Fruit fly (Drosophila melanogaster) whole organism, wandering third instar larva: ENCODE measurements around the gene CG17598.

Experiments used
- fru ChIP-seq: fragments of 200-800 bp; sonication (Bioruptor generic); optimal IDR thresholded peaks from 3 replicates; lab custom pipeline; 2016; ENCODE audit warnings: missing biosample characterization, mild to moderate bottlenecking, missing genetic modification characterization
- h ChIP-seq: fragments of 200-800 bp; sonication (Bioruptor generic); optimal IDR thresholded peaks from 3 replicates; lab custom pipeline; 2016; ENCODE audit warnings: missing biosample characterization, mild to moderate bottlenecking, missing genetic modification characterization
- pan ChIP-seq: fragments of >200 bp; optimal IDR thresholded peaks from 2 replicates; lab custom pipeline; 2017

- TF ChIP-seq fru (no peak), pan (lab: Kevin White, UChicago) (no peak), h (GFP tag; lab: Kevin White, UChicago) (no peak)
Measured at dm6 chrX:22546797-22547196, 6.6 kb upstream of the CG17598 start, which contains the start of gene CG17601.
